Worm (Caenorhabditis elegans) whole organism, L4/young adult: ENCODE measurements around the gene set-20.

Source experiments
- W03F9.2 ChIP-seq: fragments of 150-350 bp; optimal IDR thresholded peaks from 2 replicates; lab custom pipeline; 2014; ENCODE audit warnings: missing biosample characterization, missing genetic modification characterization
- dao-5 ChIP-seq: sonication (generic microtip); optimal IDR thresholded peaks from 2 replicates; lab custom pipeline; 2016; ENCODE audit warnings: missing genotype, missing genetic modification characterization, moderate library complexity, missing compliant biosample characterization
- him-1 ChIP-seq: sonication (generic microtip); optimal IDR thresholded peaks from 2 replicates; lab custom pipeline; 2016; ENCODE audit warnings: missing genotype, missing genetic modification reagents, missing genetic modification characterization, missing compliant biosample characterization

ce11 chrX:5733728-5734252, 47.8 kb upstream of the set-20 start, which contains the start of gene rgs-6:
- TF ChIP-seq W03F9.2 (no peak), him-1 (tag; lab: Kevin White, UChicago) (no peak), dao-5 (no peak)
